Fruit fly (Drosophila melanogaster): ENCODE results near the gene armi.

- TF ChIP-seq pdm3 (GFP tag; optimal IDR thresholded peaks at IDR 0.05) (no peak), Ets21C (GFP tag; optimal IDR thresholded peaks at IDR 0.05) (no peak), Hr4 (GFP tag; optimal IDR thresholded peaks at IDR 0.05) (peak; percentile 9), fd85E (GFP tag; optimal IDR thresholded peaks at IDR 0.05) (no peak), CG8632 (GFP tag; optimal IDR thresholded peaks at IDR 0.05) (no peak), Hr39 (GFP tag; optimal IDR thresholded peaks at IDR 0.05) (no peak), CG16779 (tag; optimal IDR thresholded peaks at IDR 0.05) (no peak), CG6163 (GFP tag; IDR thresholded peaks at IDR 0.05) (no peak), CG6792 (GFP tag; optimal IDR thresholded peaks at IDR 0.05) (no peak), acj6 (GFP tag; optimal IDR thresholded peaks at IDR 0.05) (peak; percentile 0), CG1621 (tag; optimal IDR thresholded peaks at IDR 0.05) (no peak), CG6854 (GFP tag; optimal IDR thresholded peaks at IDR 0.05) (no peak), CG6808 (GFP tag; optimal IDR thresholded peaks at IDR 0.05) (no peak)
Measured at dm6 chr3L:3496593-3496992, 35.5 kb downstream of the armi start.
